Worm (Caenorhabditis elegans): Measurements from ENCODE around the gene gnrr-7.

ce11 chrX:11137632-11138031 is 48.0 kb upstream of the gnrr-7 start:
- TF ChIP-seq med-1 (GFP tag; optimal IDR thresholded peaks at IDR 0.05; ENCODE audit: insufficient read depth) = no peak
- TF ChIP-seq ztf-29 (GFP tag; IDR thresholded peaks at IDR 0.05) = no peak
